Fruit fly (Drosophila melanogaster) whole organism, adult: Measurements from ENCODE around the gene TfIIFbeta.

Experiments used
- CG11617 ChIP-seq: fragments of 200-800 bp; sonication (Bioruptor generic); optimal IDR thresholded peaks from 2 replicates; lab custom pipeline; 2017; ENCODE audit warnings: mild to moderate bottlenecking, missing biosample characterization, missing genetic modification reagents, missing genetic modification characterization
- CG12768 ChIP-seq: fragments of 200-800 bp; sonication (Bioruptor generic); optimal IDR thresholded peaks from 2 replicates; lab custom pipeline; 2017; ENCODE audit warnings: missing biosample characterization, missing genetic modification characterization, mild to moderate bottlenecking, moderate library complexity, missing genetic modification reagents
- CG14711 ChIP-seq: fragments of 200-800 bp; sonication (Bioruptor generic); optimal IDR thresholded peaks from 2 replicates; lab custom pipeline; 2018; ENCODE audit warnings: missing biosample characterization, mild to moderate bottlenecking, missing genetic modification characterization, moderate library complexity
- CG1620 ChIP-seq: fragments of 200-800 bp; sonication (Bioruptor generic); optimal IDR thresholded peaks from 2 replicates; lab custom pipeline; 2016; ENCODE audit warnings: missing biosample characterization, missing genetic modification characterization
- CG33017 ChIP-seq: fragments of 200-800 bp; sonication (Bioruptor generic); optimal IDR thresholded peaks from 2 replicates; lab custom pipeline; 2018; ENCODE audit warnings: missing biosample characterization, mild to moderate bottlenecking, missing genetic modification characterization, moderate library complexity
- CG5204 ChIP-seq: fragments of 200-800 bp; sonication (Bioruptor generic); optimal IDR thresholded peaks from 2 replicates; lab custom pipeline; 2016; ENCODE audit warnings: missing biosample characterization, missing genetic modification characterization
- CG7045 ChIP-seq: fragments of 200-800 bp; sonication (Bioruptor generic); optimal IDR thresholded peaks from 2 replicates; lab custom pipeline; 2017; ENCODE audit warnings: missing biosample characterization, mild to moderate bottlenecking, missing genetic modification characterization
- CG7101 ChIP-seq: fragments of 200-800 bp; sonication (Bioruptor generic); optimal IDR thresholded peaks from 2 replicates; lab custom pipeline; 2018; ENCODE audit warnings: missing biosample characterization, mild to moderate bottlenecking, missing genetic modification characterization, moderate library complexity
- Clk ChIP-seq: fragments of 200-800 bp; sonication (Bioruptor generic); optimal IDR thresholded peaks from 2 replicates; lab custom pipeline; 2017; ENCODE audit warnings: missing biosample characterization, missing genetic modification characterization
- Crg-1 ChIP-seq: fragments of 200-800 bp; sonication (Bioruptor generic); optimal IDR thresholded peaks from 2 replicates; lab custom pipeline; 2016; ENCODE audit warnings: missing biosample characterization, missing genetic modification characterization
- Hr96 ChIP-seq: fragments of 200-800 bp; sonication (Bioruptor generic); optimal IDR thresholded peaks from 2 replicates; lab custom pipeline; 2016; ENCODE audit warnings: missing biosample characterization, missing genetic modification characterization
- Mnt ChIP-seq: fragments of 200-800 bp; sonication (Bioruptor generic); optimal IDR thresholded peaks from 2 replicates; lab custom pipeline; 2016; ENCODE audit warnings: missing biosample characterization, mild to moderate bottlenecking, missing genetic modification characterization
- bab1 ChIP-seq: fragments of 200-800 bp; sonication (Bioruptor generic); optimal IDR thresholded peaks from 3 replicates; lab custom pipeline; 2019; ENCODE audit warnings: missing biosample characterization, mild to moderate bottlenecking, missing genetic modification characterization, moderate library complexity
- cic ChIP-seq: fragments of 200-800 bp; sonication (Bioruptor generic); optimal IDR thresholded peaks from 2 replicates; lab custom pipeline; 2017; ENCODE audit warnings: missing biosample characterization, mild to moderate bottlenecking, missing genetic modification characterization, moderate library complexity
- cnc ChIP-seq, 2 experiments: fragments of >200 bp; optimal IDR thresholded peaks; 2 replicates each; lab custom pipeline; 2017
- kay ChIP-seq: fragments of 200-800 bp; sonication (Bioruptor generic); peaks from one replicate; lab custom pipeline; 2016; ENCODE audit warnings: missing biosample characterization, missing genetic modification characterization, borderline replicate concordance
- ovo ChIP-seq: fragments of 200-800 bp; sonication (Bioruptor generic); optimal IDR thresholded peaks from 2 replicates; lab custom pipeline; 2016; ENCODE audit warnings: missing biosample characterization, missing genetic modification characterization
- pad ChIP-seq: fragments of 200-800 bp; sonication (Bioruptor generic); optimal IDR thresholded peaks from 3 replicates; lab custom pipeline; 2017; ENCODE audit warnings: missing biosample characterization, missing genetic modification characterization, mild to moderate bottlenecking, moderate library complexity, missing genetic modification reagents
- tj ChIP-seq: fragments of 200-800 bp; sonication (Bioruptor generic); optimal IDR thresholded peaks from 3 replicates; lab custom pipeline; 2017; ENCODE audit warnings: missing biosample characterization, mild to moderate bottlenecking, missing genetic modification characterization, moderate library complexity
- toe ChIP-seq: fragments of 200-800 bp; sonication (Bioruptor generic); optimal IDR thresholded peaks from 2 replicates; lab custom pipeline; 2016; ENCODE audit warnings: missing biosample characterization, missing genetic modification characterization

The TfIIFbeta gene

DNA sequence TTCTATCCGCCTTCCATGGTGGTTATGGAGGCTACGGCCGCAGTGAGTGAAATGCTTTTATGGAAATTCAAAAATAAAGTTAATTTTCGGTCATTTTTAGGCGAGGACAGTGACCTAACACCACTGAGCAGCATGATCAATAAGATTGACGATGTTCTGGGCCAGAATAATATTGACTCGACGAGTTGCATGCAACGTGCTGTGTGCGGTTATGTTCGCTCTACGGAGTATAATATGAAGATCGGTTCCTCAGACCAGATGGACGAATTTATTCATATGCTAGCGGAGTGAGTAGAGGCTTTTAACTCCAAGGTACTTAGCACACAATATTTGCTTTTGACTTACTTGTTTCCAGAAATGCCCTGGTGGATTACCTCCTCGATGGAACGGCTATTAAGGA is 12.6 kb upstream of the TfIIFbeta start:
- TF ChIP-seq pad (no peak), Clk (GFP tag; lab: Kevin White, UChicago) (no peak), CG7045 (GFP tag; lab: Kevin White, UChicago) (no peak), ovo (no peak), Crg-1 (GFP tag; lab: Kevin White, UChicago) (no peak), CG1620 (GFP tag; lab: Kevin White, UChicago) (no peak), cic (no peak), CG14711 (tag; lab: Kevin White, UChicago) (no peak), CG7101 (tag; lab: Kevin White, UChicago) (no peak)

DNA sequence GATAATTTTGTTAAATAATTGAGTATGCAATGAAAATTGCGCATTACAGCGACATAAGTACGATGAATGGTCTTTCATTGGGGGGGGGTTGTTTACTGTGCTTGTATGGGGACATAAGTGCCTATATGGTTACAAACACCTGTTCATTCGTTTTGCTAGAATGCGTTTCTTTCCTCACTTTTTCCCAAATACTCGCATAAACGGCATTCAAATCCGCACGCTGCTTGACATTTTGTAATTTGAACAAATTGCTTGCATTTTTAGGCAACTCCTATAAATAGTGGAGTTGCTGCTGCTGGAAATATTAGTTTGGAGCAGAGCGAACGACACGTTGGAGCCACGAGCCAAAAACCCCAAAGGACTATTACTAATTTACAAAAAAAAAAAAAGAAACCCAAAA is 11.7 kb upstream of the TfIIFbeta start, which contains the start of gene Desi:
Desi (plus strand) TSS at position 301 of the 400 bp plus-strand sequence.
- no peak for TF ChIP-seq CG1620 (GFP tag; lab: Kevin White, UChicago)
- no peak for TF ChIP-seq kay (GFP tag; lab: Kevin White, UChicago)
- TF ChIP-seq toe (GFP tag; lab: Kevin White, UChicago): no peak
- no peak for TF ChIP-seq CG14711 (tag; lab: Kevin White, UChicago)
- no peak for TF ChIP-seq CG5204 (GFP tag; lab: Kevin White, UChicago)
- TF ChIP-seq CG7101 (tag; lab: Kevin White, UChicago): no peak
- TF ChIP-seq cic: no peak
- no peak for TF ChIP-seq tj
- no peak for TF ChIP-seq Hr96 (GFP tag; lab: Kevin White, UChicago)
- TF ChIP-seq cnc (optimal IDR thresholded peaks at IDR 0.05; lab: Kevin White, UChicago): no peak
- no peak for TF ChIP-seq CG12768 (GFP tag; lab: Kevin White, UChicago)
- no peak for TF ChIP-seq CG11617 (GFP tag; lab: Kevin White, UChicago)
- no peak for TF ChIP-seq ovo

- no peak for TF ChIP-seq Hr96 (GFP tag; lab: Kevin White, UChicago)
- no peak for TF ChIP-seq CG5204 (GFP tag; lab: Kevin White, UChicago)
- no peak for TF ChIP-seq bab1 (GFP tag; lab: Kevin White, UChicago)
- TF ChIP-seq CG11617 (GFP tag; lab: Kevin White, UChicago): no peak
- no peak for TF ChIP-seq cnc (optimal IDR thresholded peaks at IDR 0.05; lab: Kevin White, UChicago)
- TF ChIP-seq CG12768 (GFP tag; lab: Kevin White, UChicago): no peak
- TF ChIP-seq CG33017: no peak
- TF ChIP-seq kay (GFP tag; lab: Kevin White, UChicago): no peak
- no peak for TF ChIP-seq CG1620 (GFP tag; lab: Kevin White, UChicago)
- no peak for TF ChIP-seq CG7101 (tag; lab: Kevin White, UChicago)
- no peak for TF ChIP-seq CG14711 (tag; lab: Kevin White, UChicago)
- TF ChIP-seq ovo: no peak
- no peak for TF ChIP-seq Clk (GFP tag; lab: Kevin White, UChicago)
- no peak for TF ChIP-seq pad
- no peak for TF ChIP-seq cic
- TF ChIP-seq toe (GFP tag; lab: Kevin White, UChicago): no peak
- TF ChIP-seq CG7045 (GFP tag; lab: Kevin White, UChicago): no peak
- TF ChIP-seq tj: no peak
- TF ChIP-seq Crg-1 (GFP tag; lab: Kevin White, UChicago): no peak
- TF ChIP-seq Mnt (GFP tag; lab: Kevin White, UChicago): no peak
Observed at dm6 chr3R:10778151-10778550, 10.5 kb upstream of the TfIIFbeta start.

DNA sequence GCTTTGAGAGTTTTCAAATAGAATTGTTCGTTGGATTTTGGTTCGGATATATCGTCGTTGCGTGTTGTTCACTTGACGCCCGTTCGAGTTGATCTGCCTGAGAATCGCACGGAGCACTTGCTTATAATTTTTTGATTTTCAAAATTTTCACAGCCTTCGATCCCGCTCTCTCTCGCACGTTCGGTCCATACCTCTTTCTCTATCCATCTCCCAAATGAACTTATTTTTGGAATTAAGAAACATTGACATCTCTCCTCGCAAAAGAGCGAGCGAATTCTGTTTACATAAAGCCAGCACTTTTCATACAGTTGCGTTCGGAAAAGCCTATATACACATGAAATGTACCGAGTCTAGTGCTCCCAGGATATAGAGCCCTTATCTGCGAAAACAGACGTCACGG is 9.7 kb upstream of the TfIIFbeta start, which contains the start of the genes CG45076, CG45078 and fau:
CG45076 (minus strand) TSS at position 101 of the 400 bp plus-strand sequence.
CG45078 (minus strand) TSS at position 101 of the 400 bp plus-strand sequence.
fau (minus strand) TSS at position 101 of the 400 bp plus-strand sequence.
- no peak for TF ChIP-seq CG5204 (GFP tag; lab: Kevin White, UChicago)
- TF ChIP-seq CG33017: no peak
- TF ChIP-seq tj: no peak
- no peak for TF ChIP-seq pad
- no peak for TF ChIP-seq CG7045 (GFP tag; lab: Kevin White, UChicago)

- TF ChIP-seq toe (GFP tag; lab: Kevin White, UChicago) (no peak), Hr96 (GFP tag; lab: Kevin White, UChicago) (no peak), CG14711 (tag; lab: Kevin White, UChicago) (no peak), ovo (no peak), CG12768 (GFP tag; lab: Kevin White, UChicago) (no peak), Crg-1 (GFP tag; lab: Kevin White, UChicago) (no peak), CG11617 (GFP tag; lab: Kevin White, UChicago) (no peak), CG7045 (GFP tag; lab: Kevin White, UChicago) (no peak), CG7101 (tag; lab: Kevin White, UChicago) (no peak), cic (no peak), bab1 (GFP tag; lab: Kevin White, UChicago) (no peak), CG33017 (no peak), cnc (optimal IDR thresholded peaks at IDR 0.05; lab: Kevin White, UChicago) (no peak), Clk (GFP tag; lab: Kevin White, UChicago) (no peak), CG1620 (GFP tag; lab: Kevin White, UChicago) (no peak), kay (GFP tag; lab: Kevin White, UChicago) (no peak), Mnt (GFP tag; lab: Kevin White, UChicago) (no peak), tj (no peak), pad (no peak), CG5204 (GFP tag; lab: Kevin White, UChicago) (no peak)
Observed at dm6 chr3R:10776047-10776659, 8.5 kb upstream of the TfIIFbeta start.

- TF ChIP-seq CG11617 (GFP tag; lab: Kevin White, UChicago) (no peak), CG33017 (no peak), bab1 (GFP tag; lab: Kevin White, UChicago) (no peak), toe (GFP tag; lab: Kevin White, UChicago) (no peak), CG1620 (GFP tag; lab: Kevin White, UChicago) (no peak), cnc (optimal IDR thresholded peaks at IDR 0.05; lab: Kevin White, UChicago) (no peak), CG14711 (tag; lab: Kevin White, UChicago) (no peak), Crg-1 (GFP tag; lab: Kevin White, UChicago) (no peak), kay (GFP tag; lab: Kevin White, UChicago) (no peak), ovo (no peak), Hr96 (GFP tag; lab: Kevin White, UChicago) (no peak), pad (no peak), Clk (GFP tag; lab: Kevin White, UChicago) (no peak), CG5204 (GFP tag; lab: Kevin White, UChicago) (no peak), Mnt (GFP tag; lab: Kevin White, UChicago) (no peak), tj (no peak), cic (no peak), CG12768 (GFP tag; lab: Kevin White, UChicago) (no peak), CG7101 (tag; lab: Kevin White, UChicago) (no peak)
Observed at dm6 chr3R:10775246-10775645, 7.6 kb upstream of the TfIIFbeta start.
